Fruit fly (Drosophila melanogaster) S2 (cell line): Measurements from ENCODE around the gene CG14075.

Experiments
- CG8478 ChIP-seq: fragments of >200 bp; optimal IDR thresholded peaks from 2 replicates; lab custom pipeline; 2018
- CTCF ChIP-seq, 2 experiments: fragments of >200 bp; optimal IDR thresholded peaks; 2 replicates each; lab custom pipeline; 2018

The CG14075 gene

dm6 chr3L:18995667-18996029 lies 10.9 kb downstream of the CG14075 start:
- TF ChIP-seq CG8478 (lab: Kevin White, UChicago) (no peak), CTCF (optimal IDR thresholded peaks at IDR 0.05; lab: Kevin White, UChicago) (no peak)

- TF ChIP-seq CTCF (optimal IDR thresholded peaks at IDR 0.05; lab: Kevin White, UChicago), result no peak
- no peak for TF ChIP-seq CG8478 (lab: Kevin White, UChicago)
Observed at dm6 chr3L:18996030-18996773, 11.4 kb downstream of the CG14075 start.

dm6 chr3L:18996774-18997589 lies 12.2 kb downstream of the CG14075 start:
- TF ChIP-seq CTCF (optimal IDR thresholded peaks at IDR 0.05; lab: Kevin White, UChicago) (no peak), CG8478 (lab: Kevin White, UChicago) (no peak)

dm6 chr3L:18997590-18998283 lies 13.0 kb downstream of the CG14075 start, which contains the start of gene CG18135:
Gene CG18135 (minus strand): TSS chr3L:18998283.
- no peak for TF ChIP-seq CG8478 (lab: Kevin White, UChicago)
- no peak for TF ChIP-seq CTCF (optimal IDR thresholded peaks at IDR 0.05; lab: Kevin White, UChicago)

dm6 chr3L:18998284-18998830 lies 13.6 kb downstream of the CG14075 start:
- TF ChIP-seq CTCF (optimal IDR thresholded peaks at IDR 0.05; lab: Kevin White, UChicago) (no peak), CG8478 (lab: Kevin White, UChicago) (no peak)

- no peak for TF ChIP-seq CG8478 (lab: Kevin White, UChicago)
- TF ChIP-seq CTCF (optimal IDR thresholded peaks at IDR 0.05; lab: Kevin White, UChicago), result peak; percentile 29 to 45
Observed at dm6 chr3L:19000413-19000812, 15.7 kb downstream of the CG14075 start, which contains the start of gene CG3808. Gene CG3808 (minus strand): TSS chr3L:19000608.

dm6 chr3L:19003220-19003619 lies 18.5 kb downstream of the CG14075 start, which contains the start of gene SmydA-2:
Gene SmydA-2 (minus strand): TSS chr3L:19003252.
- TF ChIP-seq CG8478 (lab: Kevin White, UChicago), result no peak
- no peak for TF ChIP-seq CTCF (optimal IDR thresholded peaks at IDR 0.05; lab: Kevin White, UChicago)

dm6 chr3L:19004120-19004519 lies 19.4 kb downstream of the CG14075 start:
- TF ChIP-seq CTCF (optimal IDR thresholded peaks at IDR 0.05; lab: Kevin White, UChicago) (no peak), CG8478 (lab: Kevin White, UChicago) (no peak)

dm6 chr3L:19005396-19005795 lies 20.6 kb downstream of the CG14075 start:
- no peak for TF ChIP-seq CTCF (optimal IDR thresholded peaks at IDR 0.05; lab: Kevin White, UChicago)
- TF ChIP-seq CG8478 (lab: Kevin White, UChicago), result no peak

dm6 chr3L:19011174-19011573 lies 26.4 kb downstream of the CG14075 start:
- TF ChIP-seq CG8478 (lab: Kevin White, UChicago) (no peak), CTCF (optimal IDR thresholded peaks at IDR 0.05; lab: Kevin White, UChicago) (no peak)

- TF ChIP-seq CTCF (optimal IDR thresholded peaks at IDR 0.05; lab: Kevin White, UChicago) (no peak), CG8478 (lab: Kevin White, UChicago) (no peak)
Observed at dm6 chr3L:19013086-19013752, 28.5 kb downstream of the CG14075 start.

- TF ChIP-seq CTCF (optimal IDR thresholded peaks at IDR 0.05; lab: Kevin White, UChicago) (no peak), CG8478 (lab: Kevin White, UChicago) (no peak)
Observed at dm6 chr3L:19014090-19014489, 29.3 kb downstream of the CG14075 start.

- TF ChIP-seq CTCF (optimal IDR thresholded peaks at IDR 0.05; lab: Kevin White, UChicago) (no peak), CG8478 (lab: Kevin White, UChicago) (no peak)
Observed at dm6 chr3L:19014802-19015201, 30.0 kb downstream of the CG14075 start.
